Worm (Caenorhabditis elegans): ENCODE data around the gene Y42A5A.1.

Gene Y42A5A.1

DNA sequence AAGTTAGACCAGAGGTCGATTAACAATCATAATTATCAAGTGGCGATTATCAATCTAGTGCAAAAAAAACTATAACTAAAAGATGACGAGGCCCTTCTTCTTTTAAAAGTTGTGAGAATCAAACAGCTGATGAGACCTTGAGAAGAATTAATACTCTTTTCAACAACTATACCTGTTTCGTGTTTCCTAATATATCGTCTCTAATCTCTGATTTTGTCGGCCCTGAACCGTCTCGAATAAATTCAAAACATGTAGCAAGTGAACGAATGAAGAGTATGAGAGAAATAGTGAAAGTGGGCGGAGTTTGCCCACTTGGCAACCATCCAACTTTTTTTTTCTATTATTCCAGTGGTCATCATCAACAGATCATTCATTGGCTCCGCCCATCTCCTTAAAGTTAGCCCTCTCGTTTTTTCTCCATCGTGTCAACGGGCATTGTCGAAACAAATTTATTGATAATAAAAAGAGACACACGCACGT lies at the start of gene Y42A5A.1:
Y42A5A.1 (plus strand) TSS at position 430 of the 480 bp plus-strand sequence.
- TF ChIP-seq lsy-2 (tag; optimal IDR thresholded peaks at IDR 0.05) (peak in 1 of 2 experiments; percentile 24), ceh-8 (GFP tag; optimal IDR thresholded peaks at IDR 0.05) (no peak), grh-1 (GFP tag; IDR thresholded peaks at IDR 0.05) (0 out of 2 replicates have a peak, but pooled peaks have one; percentile 22), nhr-85 (tag) (peak; percentile 96), jun-1 (tag; optimal IDR thresholded peaks at IDR 0.05) (no peak), mdl-1 (tag; optimal IDR thresholded peaks at IDR 0.05) (no peak), elt-3 (tag; optimal IDR thresholded peaks at IDR 0.05) (no peak), lin-15B (tag; optimal IDR thresholded peaks at IDR 0.05) (no peak), blmp-1 (tag; optimal IDR thresholded peaks at IDR 0.05) (peak; percentile 49), lin-14 (GFP tag; optimal IDR thresholded peaks at IDR 0.05) (peak; percentile 31)

DNA sequence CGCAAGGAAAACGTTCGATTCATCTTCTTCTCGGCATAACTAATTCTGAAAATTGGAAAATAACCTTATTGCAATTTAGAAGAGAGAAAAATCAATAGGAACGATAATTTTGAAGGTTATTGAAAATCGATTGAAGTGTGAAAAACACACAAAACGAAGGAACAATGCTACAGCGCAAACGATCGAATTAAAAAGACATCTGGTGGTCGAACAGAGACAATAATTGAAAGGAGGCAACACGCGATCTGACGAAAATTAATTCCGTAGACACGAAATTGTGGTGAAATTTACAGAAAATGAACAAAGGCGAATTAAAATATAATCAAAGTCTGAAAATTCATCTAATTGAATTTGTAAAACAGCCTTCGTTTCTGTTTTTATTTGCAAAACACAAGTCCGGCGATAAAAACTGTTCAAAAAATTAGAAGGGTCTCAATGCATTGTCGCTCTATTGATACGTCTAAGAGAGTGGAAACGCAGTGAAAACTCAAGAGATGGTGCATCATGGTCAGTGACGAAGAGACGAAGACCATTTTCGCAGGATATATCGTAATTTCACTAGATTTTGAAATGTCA lies 48.3 kb upstream of the Y42A5A.1 start, which contains the start of gene pak-2:
pak-2 (minus strand) TSS at position 51 of the 576 bp plus-strand sequence.
- TF ChIP-seq hlh-17 (GFP tag; optimal IDR thresholded peaks at IDR 0.05; ENCODE audit: borderline replicate concordance) (no peak), hpl-2 (GFP tag; optimal IDR thresholded peaks at IDR 0.05) (peak; percentile 63), lin-35 (GFP tag; optimal IDR thresholded peaks at IDR 0.05) (peak; percentile 74 to 89), nhr-11 (tag; optimal IDR thresholded peaks at IDR 0.05) (no peak), hlh-4 (tag; optimal IDR thresholded peaks at IDR 0.05) (peak; percentile 39), alr-1 (tag; optimal IDR thresholded peaks at IDR 0.05; ENCODE audit: borderline replicate concordance) (no peak), nhr-47 (tag; optimal IDR thresholded peaks at IDR 0.05) (peak; percentile 90), F16B12.6 (tag; optimal IDR thresholded peaks at IDR 0.05) (no peak), mab-9 (GFP tag; IDR thresholded peaks at IDR 0.05) (peak; percentile 53; the same call in 1 of the 2 replicates), efl-1 (optimal IDR thresholded peaks at IDR 0.05) (peak; percentile 78 to 84), efl-1 (GFP tag; optimal IDR thresholded peaks at IDR 0.05 in 1 of 2) (peak; percentile 69 to 96), C34B4.2 (tag; optimal IDR thresholded peaks at IDR 0.05) (no peak), C16A3.4 (tag; optimal IDR thresholded peaks at IDR 0.05) (peak; percentile 96), fkh-10 (GFP tag; optimal IDR thresholded peaks at IDR 0.05) (peak; percentile 34), sox-4 (tag; optimal IDR thresholded peaks at IDR 0.05) (peak; percentile 74), lin-14 (GFP tag; optimal IDR thresholded peaks at IDR 0.05) (peak; percentile 95), unc-30 (tag; optimal IDR thresholded peaks at IDR 0.05) (no peak), nhr-71 (tag; optimal IDR thresholded peaks at IDR 0.05) (peak; percentile 93), vab-15 (tag; optimal IDR thresholded peaks at IDR 0.05) (peak; percentile 91), ceh-82 (tag; optimal IDR thresholded peaks at IDR 0.05) (peak; percentile 32 to 64 (median 59)), isw-1 (GFP tag; IDR thresholded peaks at IDR 0.05) (peak; percentile 87), ceh-88 (GFP tag; IDR thresholded peaks at IDR 0.05) (peak; percentile 85), ztf-4 (tag; optimal IDR thresholded peaks at IDR 0.05) (no peak), lin-39 (tag; optimal IDR thresholded peaks at IDR 0.05) (peak; percentile 37), egl-27 (tag; optimal IDR thresholded peaks at IDR 0.05) (no peak), nhr-84 (tag; optimal IDR thresholded peaks at IDR 0.05) (no peak), efl-3 (GFP tag; optimal IDR thresholded peaks at IDR 0.05) (no peak), fos-1 (tag; optimal IDR thresholded peaks at IDR 0.05) (peak; percentile 60), nhr-20 (tag; optimal IDR thresholded peaks at IDR 0.05) (peak; percentile 90), zag-1 (tag; optimal IDR thresholded peaks at IDR 0.05) (peak; percentile 31), tbx-2 (tag; optimal IDR thresholded peaks at IDR 0.05) (peak; percentile 85), snu-23 (GFP tag; optimal IDR thresholded peaks at IDR 0.05) (peak; percentile 91), elt-2 (tag; optimal IDR thresholded peaks at IDR 0.05) (peak; percentile 58), xbp-1 (tag; optimal IDR thresholded peaks at IDR 0.05) (peak; percentile 83), irx-1 (tag; optimal IDR thresholded peaks at IDR 0.05) (peak; percentile 62), mef-2 (tag; optimal IDR thresholded peaks at IDR 0.05) (no peak), unc-62 (GFP tag; optimal IDR thresholded peaks at IDR 0.05) (no peak), ces-1 (GFP tag; optimal IDR thresholded peaks at IDR 0.05) (no peak), snpc-4 (tag; optimal IDR thresholded peaks at IDR 0.05) (peak; percentile 37), ama-1 (optimal IDR thresholded peaks at IDR 0.05) (no peak), nhr-237 (tag; optimal IDR thresholded peaks at IDR 0.05) (peak; percentile 59), lin-13 (GFP tag; optimal IDR thresholded peaks at IDR 0.05) (peak; percentile 74), blmp-1 (tag; optimal IDR thresholded peaks at IDR 0.05) (peak; percentile 75)
